Worm (Caenorhabditis elegans) whole organism, L4/young adult: ENCODE data around the gene nep-11.
"Not testable (repeated sequence)": the region's sequence is repeated elsewhere in the genome, so short reads cannot be mapped to it uniquely, and the experiment has no call there.

Experiments
- W03F9.2 ChIP-seq: fragments of 150-350 bp; optimal IDR thresholded peaks from 2 replicates; lab custom pipeline; 2014; ENCODE audit warnings: missing biosample characterization, missing genetic modification characterization
- dao-5 ChIP-seq: sonication (generic microtip); optimal IDR thresholded peaks from 2 replicates; lab custom pipeline; 2016; ENCODE audit warnings: missing genotype, missing genetic modification characterization, moderate library complexity, missing compliant biosample characterization
- him-1 ChIP-seq: sonication (generic microtip); optimal IDR thresholded peaks from 2 replicates; lab custom pipeline; 2016; ENCODE audit warnings: missing genotype, missing genetic modification reagents, missing genetic modification characterization, missing compliant biosample characterization

Gene nep-11

DNA sequence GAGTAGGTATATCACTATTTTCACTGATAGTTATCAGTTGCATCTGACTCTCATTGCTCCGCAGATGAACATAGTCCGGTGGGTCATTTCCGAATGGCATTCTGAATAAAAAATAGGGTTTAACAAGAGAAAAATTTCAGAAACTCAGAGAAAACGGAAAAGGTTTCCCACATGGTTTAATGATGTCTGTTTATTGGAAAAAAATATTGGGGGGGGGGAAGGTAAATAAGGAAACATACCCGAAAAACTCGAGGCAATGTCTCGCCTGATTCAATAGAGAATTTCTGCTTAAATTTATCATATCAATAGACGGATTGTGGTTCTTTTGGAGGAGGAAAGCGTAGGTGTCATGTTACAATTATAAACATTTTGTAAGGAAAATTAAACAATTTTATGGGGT is at the start of gene nep-11:
TSS of gene nep-11 (minus strand) at position 101 of the 400 bp plus-strand sequence.
- TF ChIP-seq dao-5 (tag; lab: Kevin White, UChicago) (no peak), him-1 (tag; lab: Kevin White, UChicago) (no peak), W03F9.2 (no peak)

DNA sequence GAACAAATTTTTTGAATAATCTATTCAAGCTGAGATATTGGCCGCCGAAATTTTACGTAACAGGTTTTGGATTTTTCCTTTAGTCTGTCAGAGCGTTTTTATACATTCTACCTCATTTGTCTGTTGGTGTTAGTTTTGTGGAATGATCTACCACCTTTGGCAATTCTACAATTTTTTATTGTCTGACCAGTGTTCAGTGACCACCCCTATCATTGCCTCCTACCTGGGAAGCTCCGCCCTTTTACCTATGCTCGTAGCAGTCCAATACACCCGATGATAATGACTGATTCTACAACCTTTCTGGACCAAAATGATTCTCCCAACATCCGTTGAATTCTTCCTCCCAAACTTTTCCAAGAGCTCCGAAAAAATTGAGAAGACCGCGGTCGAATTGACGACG is 48.4 kb upstream of the nep-11 start, which contains the start of gene sdz-32:
TSS of gene sdz-32 (plus strand) at position 301 of the 400 bp plus-strand sequence.
- TF ChIP-seq W03F9.2, result no peak
- TF ChIP-seq dao-5 (tag; lab: Kevin White, UChicago), result no peak
- no peak for TF ChIP-seq him-1 (tag; lab: Kevin White, UChicago)

DNA sequence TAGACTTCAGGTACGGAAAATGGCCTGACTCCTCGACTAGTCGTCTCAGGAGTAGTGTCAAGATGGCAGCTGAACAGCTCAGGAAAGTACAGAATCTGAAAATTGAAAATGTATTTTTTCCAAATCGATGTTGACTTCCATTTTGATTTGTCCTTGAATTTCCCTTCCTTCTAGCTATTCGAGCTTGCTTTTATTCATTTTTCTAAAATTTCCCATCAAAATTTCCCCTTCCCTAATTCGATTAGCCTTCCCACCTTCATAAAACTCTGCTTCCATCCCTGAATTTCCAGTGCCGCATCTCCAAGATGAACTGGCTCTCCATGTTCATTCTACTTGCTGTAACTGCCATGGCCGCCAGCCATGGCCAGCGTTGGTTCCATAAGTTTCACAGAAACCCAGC is 47.5 kb upstream of the nep-11 start, which contains the start of gene Y49F6B.6:
TSS of gene Y49F6B.6 (plus strand) at position 301 of the 400 bp plus-strand sequence.
- TF ChIP-seq him-1 (tag; lab: Kevin White, UChicago), result no peak
- no peak for TF ChIP-seq dao-5 (tag; lab: Kevin White, UChicago)
- no peak for TF ChIP-seq W03F9.2

DNA sequence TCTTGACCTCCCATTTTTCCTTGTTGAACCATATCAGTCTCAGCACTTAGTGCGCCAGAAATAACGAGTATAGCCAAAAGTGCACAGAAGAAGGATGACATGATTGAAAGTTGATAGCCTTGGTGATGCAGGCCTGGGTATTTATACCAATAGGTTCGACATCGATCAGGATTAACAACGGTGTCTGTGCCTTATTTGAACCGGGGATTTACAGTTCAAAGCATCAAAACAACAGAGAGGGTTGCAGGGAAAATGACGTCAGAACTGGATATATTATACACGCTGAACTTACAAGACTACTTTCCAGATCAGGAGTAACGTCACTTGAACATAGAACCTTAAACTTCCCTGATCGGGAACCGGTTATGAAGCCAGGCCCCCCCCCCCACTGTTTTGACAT is 47.0 kb upstream of the nep-11 start, which contains the start of gene Y49F6B.12:
TSS of gene Y49F6B.12 (minus strand) at position 101 of the 400 bp plus-strand sequence.
- TF ChIP-seq W03F9.2 (no peak), him-1 (tag; lab: Kevin White, UChicago) (no peak), dao-5 (tag; lab: Kevin White, UChicago) (no peak)

- TF ChIP-seq dao-5 (tag; lab: Kevin White, UChicago), result no peak
- TF ChIP-seq W03F9.2, result no peak
- TF ChIP-seq him-1 (tag; lab: Kevin White, UChicago), result no peak
Measured at ce11 chrII:3471603-3472002, 46.3 kb upstream of the nep-11 start, which contains the start of gene Y49F6B.13. Gene Y49F6B.13, minus strand, starts transcription at chrII:3471703.

DNA sequence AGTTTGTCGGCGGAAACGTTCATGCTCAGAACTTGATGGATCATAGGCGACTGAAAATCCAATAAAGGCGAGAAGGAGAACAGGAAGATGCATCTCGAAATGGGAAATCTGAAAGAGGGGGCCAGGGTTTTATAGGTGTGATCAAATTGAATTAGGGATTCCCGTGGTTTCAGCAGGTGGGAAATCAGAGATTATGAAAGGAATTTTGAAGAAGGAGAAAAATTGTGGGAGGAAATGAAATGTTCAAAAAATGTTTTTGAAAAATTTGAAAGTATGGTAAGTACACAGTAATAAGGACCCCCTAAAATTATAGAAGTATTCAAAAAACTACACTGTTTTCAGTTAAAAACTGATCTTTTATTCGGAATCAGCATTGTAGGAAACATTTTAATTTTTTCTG is 45.2 kb upstream of the nep-11 start, which contains the start of gene Y49F6B.20:
TSS of gene Y49F6B.20 (minus strand) at position 101 of the 400 bp plus-strand sequence.
- no peak for TF ChIP-seq dao-5 (tag; lab: Kevin White, UChicago)
- no peak for TF ChIP-seq W03F9.2
- TF ChIP-seq him-1 (tag; lab: Kevin White, UChicago), result no peak

DNA sequence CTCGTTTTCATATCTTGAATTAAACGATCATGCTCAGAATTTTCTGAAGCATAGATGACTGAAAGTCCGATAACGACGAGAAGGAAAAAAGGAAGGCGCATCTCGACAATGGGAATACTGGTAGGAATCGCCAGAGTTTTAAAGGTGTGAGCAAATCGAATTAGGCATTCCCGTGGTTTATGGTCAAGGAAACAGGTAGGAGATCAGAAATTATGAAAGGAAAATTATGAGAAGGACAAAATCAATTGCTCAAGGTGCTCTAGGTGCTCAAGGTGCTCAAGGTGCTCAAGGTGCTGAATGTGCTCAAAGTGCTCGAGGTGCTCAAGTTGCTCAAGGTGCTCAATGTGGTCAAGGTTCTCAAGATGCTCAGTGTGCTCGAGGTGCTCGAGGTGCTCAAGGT is 39.2 kb upstream of the nep-11 start, which contains the start of gene C16C8.10:
TSS of gene C16C8.10 (minus strand) at position 101 of the 400 bp plus-strand sequence.
- TF ChIP-seq W03F9.2; him-1 (tag; lab: Kevin White, UChicago); dao-5 (tag; lab: Kevin White, UChicago): not testable (repeated sequence)

DNA sequence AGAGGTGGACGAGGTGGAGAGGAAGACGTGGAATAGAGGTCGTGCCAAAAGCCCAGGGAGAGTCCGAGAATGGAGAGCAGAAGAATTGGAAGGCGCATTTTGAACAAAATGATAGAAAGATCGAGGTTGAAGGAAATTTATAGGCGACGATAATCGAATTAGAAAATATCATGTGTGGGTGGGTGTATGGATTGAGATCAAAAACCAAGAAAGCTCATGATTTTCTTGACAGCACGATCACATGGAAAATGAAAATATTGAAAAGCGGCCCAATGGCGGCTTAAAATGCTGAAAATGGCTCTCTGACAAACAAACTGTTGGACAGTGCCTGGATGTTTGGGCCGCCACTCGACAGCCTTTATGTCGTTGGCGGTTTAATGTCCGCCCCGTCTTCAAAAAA is 37.8 kb upstream of the nep-11 start, which contains the start of gene C16C8.9:
TSS of gene C16C8.9 (minus strand) at position 101 of the 400 bp plus-strand sequence.
- no peak for TF ChIP-seq him-1 (tag; lab: Kevin White, UChicago)
- no peak for TF ChIP-seq W03F9.2
- no peak for TF ChIP-seq dao-5 (tag; lab: Kevin White, UChicago)

DNA sequence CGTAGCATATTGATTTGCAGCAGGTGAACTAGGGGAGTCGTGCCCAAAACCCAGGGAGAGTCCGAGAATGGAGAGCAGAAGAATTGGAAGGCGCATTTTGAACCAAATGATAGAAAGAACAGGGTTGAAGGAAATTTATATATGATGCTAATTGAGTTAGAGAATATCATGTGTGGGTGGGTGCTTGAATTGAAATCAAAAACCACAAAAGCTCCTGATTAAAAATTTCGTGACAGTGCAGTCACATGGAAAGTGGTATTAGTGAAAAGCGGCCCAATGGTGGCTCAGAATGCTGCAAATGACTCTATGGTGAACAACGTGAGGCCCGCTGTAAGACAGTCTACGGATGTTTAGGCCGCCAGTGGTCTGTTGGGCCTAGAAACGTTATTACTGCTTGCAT is 36.3 kb upstream of the nep-11 start, which contains the start of gene C16C8.8:
TSS of gene C16C8.8 (minus strand) at position 101 of the 400 bp plus-strand sequence.
- TF ChIP-seq dao-5 (tag; lab: Kevin White, UChicago) (no peak), W03F9.2 (no peak), him-1 (tag; lab: Kevin White, UChicago) (no peak)

DNA sequence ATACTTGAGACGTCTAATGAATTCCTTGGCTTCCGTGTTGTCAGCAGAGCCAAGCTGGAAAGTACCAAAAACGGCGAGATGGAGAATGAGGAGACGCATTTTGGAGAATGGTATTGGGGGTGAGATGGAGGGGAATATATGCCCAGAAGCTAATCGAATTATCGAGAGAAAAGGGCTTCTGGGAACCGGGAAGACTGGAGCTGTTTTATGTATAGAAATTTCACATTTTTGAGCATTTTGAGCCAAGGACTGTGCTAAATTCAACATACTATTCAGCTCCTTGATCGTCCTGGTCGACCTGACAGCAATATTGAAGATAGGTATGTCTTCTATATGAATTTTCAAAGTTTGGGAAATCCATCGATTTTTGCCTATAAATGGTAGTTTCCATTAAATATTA is 34.7 kb upstream of the nep-11 start, which contains the start of gene C16C8.7:
TSS of gene C16C8.7 (minus strand) at position 101 of the 400 bp plus-strand sequence.
- no peak for TF ChIP-seq him-1 (tag; lab: Kevin White, UChicago)
- TF ChIP-seq W03F9.2, result no peak
- no peak for TF ChIP-seq dao-5 (tag; lab: Kevin White, UChicago)

DNA sequence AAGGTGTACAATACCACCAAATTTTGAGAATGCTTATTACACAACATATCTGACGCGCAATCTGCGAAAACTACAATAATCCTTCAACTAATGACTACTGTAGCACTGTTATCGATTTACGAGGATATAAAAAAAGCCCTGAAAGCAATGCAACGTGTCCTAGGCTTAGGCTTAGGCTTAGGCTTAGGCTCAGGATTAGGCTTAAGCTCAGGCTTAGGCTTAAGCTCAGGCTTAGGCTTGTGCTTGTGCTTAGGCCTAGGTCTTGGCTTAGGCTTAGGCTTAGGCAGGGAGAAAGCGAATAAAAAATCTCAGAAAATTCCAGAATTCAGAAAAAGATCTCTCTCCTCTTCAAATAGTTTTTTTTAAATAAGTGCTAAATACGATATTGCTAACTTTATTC is 33.9 kb upstream of the nep-11 start:
- TF ChIP-seq W03F9.2 (no peak), dao-5 (tag; lab: Kevin White, UChicago) (no peak), him-1 (tag; lab: Kevin White, UChicago) (no peak)

DNA sequence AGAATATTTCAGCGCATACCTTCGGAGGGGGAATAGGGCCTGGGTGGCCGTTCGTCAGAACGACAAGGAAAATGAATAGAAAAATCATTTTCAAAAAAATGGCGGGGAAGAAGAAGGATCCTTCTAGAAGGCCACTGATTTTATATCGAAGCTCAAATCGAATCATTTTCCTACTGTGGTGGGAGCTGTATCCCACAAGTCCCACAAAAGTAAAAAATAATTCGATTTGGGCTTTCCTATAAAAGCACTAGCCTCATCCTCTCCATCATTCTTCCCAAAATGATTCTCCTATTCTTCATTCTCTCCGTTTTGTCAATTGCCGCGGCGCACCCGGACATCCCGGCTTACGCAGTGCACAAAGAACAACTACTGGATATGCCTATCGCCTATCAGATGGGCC is 32.9 kb upstream of the nep-11 start, which contains the start of the genes C16C8.26 and C16C8.19:
TSS of gene C16C8.26 (minus strand) at position 101 of the 400 bp plus-strand sequence.
TSS of gene C16C8.19 (plus strand) at position 279 of the 400 bp plus-strand sequence.
- no peak for TF ChIP-seq W03F9.2
- TF ChIP-seq him-1 (tag; lab: Kevin White, UChicago), result no peak
- TF ChIP-seq dao-5 (tag; lab: Kevin White, UChicago), result no peak

DNA sequence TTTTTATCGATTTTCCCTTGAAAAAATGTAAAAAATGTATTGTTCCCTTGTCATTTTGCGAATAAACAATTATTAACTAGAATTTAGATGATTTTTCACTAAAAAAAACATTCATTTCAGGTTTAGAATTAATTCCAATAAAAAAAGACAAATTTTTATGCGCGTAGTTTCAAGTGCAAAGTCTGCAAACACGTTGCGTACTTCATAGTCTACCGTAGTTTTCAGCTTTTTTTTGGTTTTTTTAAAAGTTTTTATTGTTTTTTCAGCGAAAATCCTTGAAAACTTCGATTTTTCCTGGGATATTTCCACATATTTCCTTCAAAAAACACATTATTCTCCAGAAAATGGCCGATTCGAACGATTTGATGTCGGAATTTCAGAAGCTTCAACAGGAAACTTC is 28.2 kb upstream of the nep-11 start, which contains the start of gene C16C8.11:
TSS of gene C16C8.11 (plus strand) at position 188 of the 400 bp plus-strand sequence.
- TF ChIP-seq dao-5 (tag; lab: Kevin White, UChicago), result no peak
- no peak for TF ChIP-seq him-1 (tag; lab: Kevin White, UChicago)
- TF ChIP-seq W03F9.2, result no peak

DNA sequence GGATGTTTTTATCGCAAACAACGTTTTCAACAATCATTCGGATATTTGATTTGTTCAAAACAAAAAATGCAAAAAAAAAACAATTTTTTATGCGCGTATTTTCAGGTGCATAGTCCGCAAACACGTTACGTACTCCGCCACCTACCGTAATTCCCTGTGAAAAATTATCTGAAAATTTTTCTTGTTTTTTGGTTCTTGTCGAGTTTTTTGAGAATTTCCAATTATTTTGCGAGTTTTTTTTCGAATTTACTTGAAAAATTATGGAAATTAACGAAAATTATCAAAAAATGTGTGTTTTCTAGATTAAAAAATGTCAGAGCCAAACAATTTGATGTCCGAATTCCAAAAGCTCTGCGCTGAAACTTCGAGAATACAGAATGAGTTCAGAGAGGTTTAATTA is 27.1 kb upstream of the nep-11 start, which contains the start of gene C16C8.12:
TSS of gene C16C8.12 (plus strand) at position 301 of the 400 bp plus-strand sequence.
- TF ChIP-seq dao-5 (tag; lab: Kevin White, UChicago) (no peak), W03F9.2 (no peak), him-1 (tag; lab: Kevin White, UChicago) (no peak)
